Worm (Caenorhabditis elegans) whole organism, L1 larva: Measurements from ENCODE around the gene T23E1.1.

Experiments used
- C04F5.9 ChIP-seq: sonication (generic microtip); optimal IDR thresholded peaks from 2 replicates; lab custom pipeline; 2016; ENCODE audit warnings: missing genetic modification characterization, missing compliant biosample characterization
- C16A3.4 ChIP-seq: fragments of 150-350 bp; optimal IDR thresholded peaks from 2 replicates; lab custom pipeline; 2014; ENCODE audit warnings: missing biosample characterization, missing genetic modification characterization
- F16B12.6 ChIP-seq: fragments of 150-350 bp; optimal IDR thresholded peaks from 2 replicates; lab custom pipeline; 2014; ENCODE audit warnings: missing biosample characterization, missing genetic modification characterization
- alr-1 ChIP-seq: fragments of 200-800 bp; sonication (Bioruptor generic); optimal IDR thresholded peaks from 2 replicates; lab custom pipeline; 2018; ENCODE audit warnings: borderline replicate concordance, mild to moderate bottlenecking, missing genetic modification characterization, missing compliant biosample characterization
- aly-2 ChIP-seq: fragments of 150-350 bp; optimal IDR thresholded peaks from 2 replicates; lab custom pipeline; 2014; ENCODE audit warnings: missing biosample characterization, missing genetic modification characterization
- ceh-63 ChIP-seq: fragments of 200-800 bp; sonication (Bioruptor generic); optimal IDR thresholded peaks from 2 replicates; lab custom pipeline; 2018; ENCODE audit warnings: mild to moderate bottlenecking, missing genetic modification characterization, missing compliant biosample characterization
- ceh-8 ChIP-seq: fragments of 200-800 bp; sonication (Bioruptor generic); optimal IDR thresholded peaks from 2 replicates; lab custom pipeline; 2018; ENCODE audit warnings: mild to moderate bottlenecking, missing genetic modification characterization, moderate library complexity, missing compliant biosample characterization
- ceh-82 ChIP-seq, 3 experiments: fragments of 150-350 bp in 1 of 3; sonication (generic microtip) in 2 of 3; optimal IDR thresholded peaks; 2 replicates each; lab custom pipeline; 2014 to 2017; ENCODE audit warnings: missing biosample characterization in 3 of 3, missing genetic modification characterization in 3 of 3
- ceh-88 ChIP-seq: fragments of 200-800 bp; sonication (Bioruptor generic); IDR thresholded peaks from 2 replicates; pipeline ENCODE4 v1.3.6; 2022; ENCODE audit warnings: missing genetic modification characterization, missing compliant biosample characterization
- ceh-90 ChIP-seq: sonication (generic microtip); optimal IDR thresholded peaks from 2 replicates; lab custom pipeline; 2016; ENCODE audit warnings: missing genetic modification characterization, missing compliant biosample characterization
- dpl-1 ChIP-seq, 3 experiments: fragments of 150-350 bp in 2 of 3; sonication (generic microtip) in 1 of 3; optimal IDR thresholded peaks; 2 replicates each; lab custom pipeline; 2014 to 2017; ENCODE audit warnings: missing biosample characterization in 3 of 3, missing genetic modification characterization in 3 of 3, missing genetic modification reagents in 3 of 3
- efl-1 ChIP-seq, 4 experiments: fragments of 150-350 bp; optimal IDR thresholded peaks in 3 of 4; peaks in 1 of 4; 1 replicate in 1 of 4; 2 replicates in 3 of 4; lab custom pipeline; 2014; ENCODE audit warnings: missing biosample characterization in 2 of 4, missing genetic modification characterization in 2 of 4, missing genetic modification reagents in 2 of 4
- egl-27 ChIP-seq, 2 experiments: fragments of 150-350 bp in 1 of 2; sonication (generic microtip); optimal IDR thresholded peaks; 3 replicates each; lab custom pipeline; 2017 to 2018; ENCODE audit warnings: missing biosample characterization in 2 of 2, missing genetic modification characterization in 2 of 2, missing genetic modification reagents in 2 of 2
- fkh-10 ChIP-seq: sonication (generic microtip); optimal IDR thresholded peaks from 2 replicates; lab custom pipeline; 2017; ENCODE audit warnings: missing biosample characterization, missing genetic modification reagents, missing genetic modification characterization
- hlh-17 ChIP-seq: fragments of 200-800 bp; sonication (Bioruptor generic); optimal IDR thresholded peaks from 2 replicates; lab custom pipeline; 2018; ENCODE audit warnings: missing genetic modification characterization, mild to moderate bottlenecking, missing compliant biosample characterization, moderate library complexity, borderline replicate concordance
- hlh-4 ChIP-seq: sonication (generic microtip); optimal IDR thresholded peaks from 2 replicates; lab custom pipeline; 2016; ENCODE audit warnings: mild to moderate bottlenecking, missing genetic modification characterization, missing compliant biosample characterization
- hpl-2 ChIP-seq: fragments of 150-350 bp; optimal IDR thresholded peaks from 2 replicates; lab custom pipeline; 2014; ENCODE audit warnings: missing biosample characterization, missing genetic modification reagents, missing genetic modification characterization
- isw-1 ChIP-seq: fragments of 200-800 bp; sonication (Bioruptor generic); IDR thresholded peaks from 2 replicates; pipeline ENCODE4 v1.3.6; 2022; ENCODE audit warnings: missing genetic modification characterization, missing compliant biosample characterization
- jun-1 ChIP-seq: fragments of 150-350 bp; optimal IDR thresholded peaks from 2 replicates; lab custom pipeline; 2014; ENCODE audit warnings: missing biosample characterization, missing genetic modification reagents, missing genetic modification characterization
- lin-13 ChIP-seq: fragments of 150-350 bp; optimal IDR thresholded peaks from 2 replicates; lab custom pipeline; 2014; ENCODE audit warnings: missing biosample characterization, missing genetic modification reagents, missing genetic modification characterization
- lin-14 ChIP-seq: fragments of 200-800 bp; sonication (Bioruptor generic); optimal IDR thresholded peaks from 2 replicates; lab custom pipeline; 2018; ENCODE audit warnings: mild to moderate bottlenecking, missing genetic modification characterization, moderate library complexity, missing compliant biosample characterization
- lin-35 ChIP-seq, 2 experiments: fragments of 150-350 bp; optimal IDR thresholded peaks; 2 replicates each; lab custom pipeline; 2014; ENCODE audit warnings: missing biosample characterization in 2 of 2, missing genetic modification characterization in 2 of 2, missing genetic modification reagents in 2 of 2
- lin-39 ChIP-seq: fragments of 150-350 bp; optimal IDR thresholded peaks from 2 replicates; lab custom pipeline; 2014; ENCODE audit warnings: missing biosample characterization, missing genetic modification reagents, missing genetic modification characterization
- lsy-2 ChIP-seq, 2 experiments: fragments of 150-350 bp; optimal IDR thresholded peaks; 2 replicates each; lab custom pipeline; 2014; ENCODE audit warnings: missing biosample characterization in 2 of 2, missing genetic modification characterization in 2 of 2
- mab-9 ChIP-seq: fragments of 200-800 bp; sonication (Bioruptor generic); IDR thresholded peaks from 2 replicates; pipeline ENCODE4 v1.3.6; 2022; ENCODE audit warnings: missing genetic modification reagents, missing genetic modification characterization, missing compliant biosample characterization
- mdl-1 ChIP-seq, 2 experiments: fragments of 150-350 bp; optimal IDR thresholded peaks; 2 replicates each; lab custom pipeline; 2014 to 2017; ENCODE audit warnings: missing biosample characterization in 2 of 2, missing genetic modification characterization in 2 of 2, inconsistent platforms in 1 of 2
- mef-2 ChIP-seq: fragments of 150-350 bp; optimal IDR thresholded peaks from 2 replicates; lab custom pipeline; 2014; ENCODE audit warnings: missing biosample characterization, missing genetic modification characterization
- nhr-12 ChIP-seq: sonication (generic microtip); optimal IDR thresholded peaks from 2 replicates; lab custom pipeline; 2017; ENCODE audit warnings: missing biosample characterization, missing genetic modification characterization
- nhr-237 ChIP-seq: fragments of 150-350 bp; optimal IDR thresholded peaks from 2 replicates; lab custom pipeline; 2014; ENCODE audit warnings: missing biosample characterization, missing genetic modification characterization
- nhr-28 ChIP-seq: fragments of 150-350 bp; optimal IDR thresholded peaks from 2 replicates; lab custom pipeline; 2014; ENCODE audit warnings: missing biosample characterization, missing genetic modification characterization
- nhr-47 ChIP-seq: sonication (generic microtip); optimal IDR thresholded peaks from 2 replicates; lab custom pipeline; 2016; ENCODE audit warnings: mild to moderate bottlenecking, missing genetic modification characterization, moderate library complexity, missing compliant biosample characterization
- nhr-71 ChIP-seq: sonication (generic microtip); optimal IDR thresholded peaks from 2 replicates; lab custom pipeline; 2016; ENCODE audit warnings: mild to moderate bottlenecking, missing genetic modification characterization, moderate library complexity, missing compliant biosample characterization
- nhr-84 ChIP-seq: sonication (generic microtip); optimal IDR thresholded peaks from 2 replicates; lab custom pipeline; 2017; ENCODE audit warnings: missing biosample characterization, missing genetic modification characterization
- nhr-85 ChIP-seq: sonication (generic microtip); peaks from one replicate; lab custom pipeline; 2016; ENCODE audit warnings: missing genetic modification characterization, inconsistent platforms, missing compliant biosample characterization
- nhr-90 ChIP-seq: sonication (generic microtip); optimal IDR thresholded peaks from 2 replicates; lab custom pipeline; 2016; ENCODE audit warnings: mild to moderate bottlenecking, missing genetic modification characterization, missing compliant biosample characterization; ENCODE audit not compliant: poor library complexity
- pqm-1 ChIP-seq: sonication (generic microtip); optimal IDR thresholded peaks from 3 replicates; lab custom pipeline; 2017; ENCODE audit warnings: missing biosample characterization, missing genetic modification characterization
- rnt-1 ChIP-seq: sonication (generic microtip); optimal IDR thresholded peaks from 2 replicates; lab custom pipeline; 2016; ENCODE audit warnings: mild to moderate bottlenecking, missing genetic modification characterization, moderate library complexity, missing compliant biosample characterization
- skn-1 ChIP-seq: fragments of 150-350 bp; optimal IDR thresholded peaks from 2 replicates; lab custom pipeline; 2014; ENCODE audit warnings: missing biosample characterization, missing genetic modification characterization
- snu-23 ChIP-seq: sonication (generic microtip); optimal IDR thresholded peaks from 2 replicates; lab custom pipeline; 2016; ENCODE audit warnings: missing genetic modification characterization, missing compliant biosample characterization
- sup-37 ChIP-seq: fragments of 200-800 bp; sonication (Bioruptor generic); optimal IDR thresholded peaks from 2 replicates; lab custom pipeline; 2018; ENCODE audit warnings: mild to moderate bottlenecking, missing genetic modification characterization, missing compliant biosample characterization
- tbx-2 ChIP-seq: sonication (generic microtip); optimal IDR thresholded peaks from 2 replicates; lab custom pipeline; 2016; ENCODE audit warnings: missing genetic modification characterization, missing compliant biosample characterization
- tlp-1 ChIP-seq: fragments of 150-350 bp; optimal IDR thresholded peaks from 2 replicates; lab custom pipeline; 2014; ENCODE audit warnings: missing biosample characterization, missing genetic modification characterization
- unc-62 ChIP-seq: fragments of 150-350 bp; optimal IDR thresholded peaks from 2 replicates; lab custom pipeline; 2014; ENCODE audit warnings: missing biosample characterization, missing genetic modification reagents, missing genetic modification characterization
- unc-98 ChIP-seq: fragments of 200-800 bp; sonication (Bioruptor generic); IDR thresholded peaks from 2 replicates; pipeline ENCODE4 v1.3.6; 2022; ENCODE audit warnings: missing genetic modification characterization, missing compliant biosample characterization
- vab-15 ChIP-seq: sonication (generic microtip); optimal IDR thresholded peaks from 2 replicates; lab custom pipeline; 2017; ENCODE audit warnings: missing genotype, mild to moderate bottlenecking, missing genetic modification characterization, missing compliant biosample characterization
- xbp-1 ChIP-seq: sonication (generic microtip); optimal IDR thresholded peaks from 2 replicates; lab custom pipeline; 2016; ENCODE audit warnings: missing genetic modification characterization, missing compliant biosample characterization
- zag-1 ChIP-seq: fragments of 150-350 bp; optimal IDR thresholded peaks from 2 replicates; lab custom pipeline; 2014; ENCODE audit warnings: missing biosample characterization, missing genetic modification characterization
- ztf-4 ChIP-seq: fragments of 150-350 bp; optimal IDR thresholded peaks from 2 replicates; lab custom pipeline; 2014; ENCODE audit warnings: missing biosample characterization, missing genetic modification characterization

Gene T23E1.1

DNA sequence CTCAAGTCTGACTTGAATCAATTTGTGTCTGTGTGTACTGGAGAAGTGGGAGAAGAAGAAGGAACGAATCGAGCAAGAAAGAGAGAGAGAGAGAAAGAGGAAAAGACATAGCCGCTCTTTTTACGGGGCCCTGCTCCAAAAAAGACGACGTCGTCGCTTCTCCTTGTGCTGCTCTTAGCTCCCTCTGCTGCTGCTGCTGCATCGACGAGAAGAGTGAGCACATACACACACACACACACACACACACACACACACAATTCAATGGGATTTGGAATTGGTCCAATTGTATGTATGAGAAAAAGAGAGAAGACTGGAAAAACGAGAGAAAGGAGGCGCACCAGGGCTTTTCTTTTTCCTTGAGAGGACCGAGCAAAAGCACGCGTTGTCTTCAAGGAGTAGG is 16.2 kb upstream of the T23E1.1 start (continued):
- TF ChIP-seq ceh-8 (GFP tag; lab: Kevin White, UChicago) (no peak), nhr-84 (tag; lab: Kevin White, UChicago) (no peak), fkh-10 (GFP tag; lab: Kevin White, UChicago) (peak; percentile 73), lin-35 (GFP tag; optimal IDR thresholded peaks at IDR 0.05; lab: Kevin White, UChicago) (peak in 1 of 2 experiments; percentile 51), vab-15 (tag; lab: Kevin White, UChicago) (no peak), nhr-12 (no peak), mab-9 (GFP tag; lab: Robert Waterston, UW) (no peak), lin-13 (GFP tag; lab: Kevin White, UChicago) (peak; percentile 38), C04F5.9 (tag; lab: Kevin White, UChicago) (no peak), sup-37 (GFP tag; lab: Kevin White, UChicago) (no peak), lin-39 (no peak), hlh-4 (no peak), ztf-4 (tag; lab: Kevin White, UChicago) (no peak), skn-1 (no peak), snu-23 (GFP tag; lab: Kevin White, UChicago) (peak; percentile 49), lin-14 (GFP tag; lab: Kevin White, UChicago) (peak; percentile 97), nhr-71 (tag; lab: Kevin White, UChicago) (peak; percentile 67), egl-27 (tag; optimal IDR thresholded peaks at IDR 0.05; lab: Kevin White, UChicago) (no peak), C16A3.4 (no peak), xbp-1 (no peak), alr-1 (tag; lab: Kevin White, UChicago) (no peak), mef-2 (tag; lab: Kevin White, UChicago) (no peak), isw-1 (peak; percentile 33), ceh-90 (tag; lab: Kevin White, UChicago) (no peak), pqm-1 (no peak), ceh-88 (GFP tag; lab: Robert Waterston, UW) (0 out of 2 replicates have a peak, but pooled peaks have one; percentile 21), unc-62 (no peak), zag-1 (tag; lab: Kevin White, UChicago) (peak; percentile 50), tlp-1 (tag; lab: Kevin White, UChicago) (no peak), ceh-82 (tag; optimal IDR thresholded peaks at IDR 0.05; lab: Kevin White, UChicago) (peak; percentile 15 to 75 (median 40)), nhr-85 (tag; lab: Kevin White, UChicago) (no peak)

DNA sequence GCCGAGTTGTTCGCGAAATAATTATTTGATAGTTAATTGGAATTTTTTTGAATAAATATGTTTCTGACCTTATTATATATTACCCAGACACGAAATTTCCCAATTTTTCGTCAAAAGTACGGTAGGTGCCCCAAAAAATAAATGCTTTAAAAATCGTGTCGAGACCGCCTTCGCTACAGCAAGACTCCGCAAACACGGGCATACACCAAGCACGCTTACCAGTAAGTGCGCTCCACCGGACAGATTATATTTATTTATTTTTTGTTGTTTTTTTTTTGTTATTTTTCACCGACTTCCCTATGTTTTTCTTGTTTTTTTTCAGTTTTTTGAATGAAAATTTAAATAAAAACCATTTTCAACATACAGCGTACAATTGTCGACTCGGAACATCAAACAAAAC is 14.7 kb upstream of the T23E1.1 start:
- TF ChIP-seq nhr-237 (tag; lab: Kevin White, UChicago) (no peak), lin-35 (GFP tag; optimal IDR thresholded peaks at IDR 0.05; lab: Kevin White, UChicago) (peak in 1 of 2 experiments; percentile 11), dpl-1 (GFP tag; optimal IDR thresholded peaks at IDR 0.05; lab: Kevin White, UChicago) (peak in 2 of 3 experiments; percentile 6 to 36), ceh-63 (GFP tag; lab: Kevin White, UChicago) (no peak), F16B12.6 (tag; lab: Kevin White, UChicago) (no peak), mdl-1 (tag; optimal IDR thresholded peaks at IDR 0.05; lab: Kevin White, UChicago) (no peak), rnt-1 (tag; lab: Kevin White, UChicago) (no peak), mef-2 (tag; lab: Kevin White, UChicago) (no peak), hpl-2 (no peak), efl-1 (optimal IDR thresholded peaks at IDR 0.05; lab: Kevin White, UChicago) (peak in 1 of 2 experiments; percentile 26), efl-1 (GFP tag; optimal IDR thresholded peaks at IDR 0.05 in 1 of 2; lab: Kevin White, UChicago) (peak in 1 of 2 experiments; percentile 13), jun-1 (no peak), alr-1 (tag; lab: Kevin White, UChicago) (no peak), zag-1 (tag; lab: Kevin White, UChicago) (no peak), aly-2 (tag; lab: Kevin White, UChicago) (no peak), snu-23 (GFP tag; lab: Kevin White, UChicago) (no peak), nhr-28 (tag; lab: Kevin White, UChicago) (no peak), unc-98 (GFP tag; lab: Robert Waterston, UW) (no peak), hlh-17 (GFP tag; lab: Kevin White, UChicago) (no peak), tbx-2 (tag; lab: Kevin White, UChicago) (no peak), nhr-90 (tag; lab: Kevin White, UChicago) (no peak), nhr-85 (tag; lab: Kevin White, UChicago) (no peak), lsy-2 (tag; optimal IDR thresholded peaks at IDR 0.05; lab: Kevin White, UChicago) (peak in 1 of 2 experiments; percentile 39), nhr-12 (no peak), nhr-47 (tag; lab: Kevin White, UChicago) (no peak), lin-13 (GFP tag; lab: Kevin White, UChicago) (no peak)
